Worm (Caenorhabditis elegans) whole organism, late embryonic: Measurements from ENCODE around the gene C10A4.13.
"Not testable (repeated sequence)": the region's sequence is repeated elsewhere in the genome, so short reads cannot be mapped to it uniquely, and the experiment has no call there.

Experiments
- C38D4.7 ChIP-seq: fragments of 200-800 bp; sonication (Bioruptor generic); optimal IDR thresholded peaks from 2 replicates; lab custom pipeline; 2018; ENCODE audit warnings: mild to moderate bottlenecking, missing genetic modification characterization, moderate library complexity, missing compliant biosample characterization
- K02D7.2 ChIP-seq: sonication (generic microtip); optimal IDR thresholded peaks from 2 replicates; lab custom pipeline; 2017; ENCODE audit warnings: mild to moderate bottlenecking, missing genetic modification characterization, missing compliant biosample characterization
- K09A11.1 ChIP-seq: sonication (generic microtip); optimal IDR thresholded peaks from 2 replicates; lab custom pipeline; 2017; ENCODE audit warnings: antibody characterized with exemption, mild to moderate bottlenecking, missing genetic modification characterization, missing compliant biosample characterization; ENCODE audit not compliant: insufficient read depth
- ahr-1 ChIP-seq: sonication (generic microtip); optimal IDR thresholded peaks from 2 replicates; lab custom pipeline; 2016; ENCODE audit warnings: missing genetic modification characterization, missing compliant biosample characterization
- ceh-14 ChIP-seq: sonication (generic microtip); optimal IDR thresholded peaks from 2 replicates; lab custom pipeline; 2016; ENCODE audit warnings: missing genotype, missing genetic modification characterization, missing compliant biosample characterization
- ceh-22 ChIP-seq: sonication (generic microtip); optimal IDR thresholded peaks from 2 replicates; lab custom pipeline; 2017; ENCODE audit warnings: missing biosample characterization, missing genetic modification characterization
- ceh-31 ChIP-seq: sonication (generic microtip); optimal IDR thresholded peaks from 2 replicates; lab custom pipeline; 2016; ENCODE audit warnings: missing genetic modification characterization, missing compliant biosample characterization
- ceh-34 ChIP-seq: sonication (generic microtip); optimal IDR thresholded peaks from 2 replicates; lab custom pipeline; 2016; ENCODE audit warnings: mild to moderate bottlenecking, missing genetic modification characterization, missing compliant biosample characterization
- elt-2 ChIP-seq: sonication (generic microtip); optimal IDR thresholded peaks from 2 replicates; lab custom pipeline; 2016; ENCODE audit warnings: missing genetic modification reagents, missing genetic modification characterization, missing compliant biosample characterization
- fax-1 ChIP-seq: sonication (generic microtip); optimal IDR thresholded peaks from 2 replicates; lab custom pipeline; 2016; ENCODE audit warnings: missing genotype, missing genetic modification characterization, missing compliant biosample characterization
- fkh-10 ChIP-seq: fragments of 150-350 bp; optimal IDR thresholded peaks from 2 replicates; lab custom pipeline; 2014; ENCODE audit warnings: missing biosample characterization, missing genetic modification reagents, missing genetic modification characterization
- hlh-13 ChIP-seq: fragments of 200-800 bp; sonication (Bioruptor generic); optimal IDR thresholded peaks from 2 replicates; lab custom pipeline; 2018; ENCODE audit warnings: mild to moderate bottlenecking, missing genetic modification characterization, missing compliant biosample characterization
- hlh-15 ChIP-seq: sonication (generic microtip); optimal IDR thresholded peaks from 2 replicates; lab custom pipeline; 2016; ENCODE audit warnings: missing genetic modification characterization, missing compliant biosample characterization
- hlh-6 ChIP-seq: sonication (generic microtip); optimal IDR thresholded peaks from 2 replicates; lab custom pipeline; 2016; ENCODE audit warnings: missing genotype, missing genetic modification characterization, missing compliant biosample characterization
- hlh-8 ChIP-seq: sonication (generic microtip); optimal IDR thresholded peaks from 2 replicates; lab custom pipeline; 2016; ENCODE audit warnings: missing genotype, missing genetic modification characterization, missing compliant biosample characterization
- madf-2 ChIP-seq: sonication (generic microtip); optimal IDR thresholded peaks from 2 replicates; lab custom pipeline; 2017; ENCODE audit warnings: missing genetic modification characterization, missing compliant biosample characterization
- mec-3 ChIP-seq: sonication (generic microtip); optimal IDR thresholded peaks from 2 replicates; lab custom pipeline; 2016; ENCODE audit warnings: borderline replicate concordance, missing genetic modification characterization, missing compliant biosample characterization
- nfya-1 ChIP-seq: sonication (generic microtip); optimal IDR thresholded peaks from 2 replicates; lab custom pipeline; 2017; ENCODE audit warnings: missing genetic modification characterization, mild to moderate bottlenecking, missing compliant biosample characterization, antibody characterized with exemption, moderate library complexity
- nhr-11 ChIP-seq: fragments of 150-350 bp; optimal IDR thresholded peaks from 2 replicates; lab custom pipeline; 2014; ENCODE audit warnings: missing biosample characterization, missing genetic modification characterization
- odd-2 ChIP-seq: sonication (generic microtip); optimal IDR thresholded peaks from 2 replicates; lab custom pipeline; 2017; ENCODE audit warnings: antibody characterized with exemption, mild to moderate bottlenecking, missing genetic modification characterization, missing compliant biosample characterization
- pqm-1 ChIP-seq: sonication (generic microtip); optimal IDR thresholded peaks from 2 replicates; lab custom pipeline; 2016; ENCODE audit warnings: missing genetic modification characterization, missing compliant biosample characterization
- rnt-1 ChIP-seq: sonication (generic microtip); optimal IDR thresholded peaks from 2 replicates; lab custom pipeline; 2016; ENCODE audit warnings: missing genetic modification characterization, missing compliant biosample characterization
- sox-2 ChIP-seq: fragments of 200-800 bp; sonication (Bioruptor generic); IDR thresholded peaks from 2 replicates; pipeline ENCODE4 v1.3.6; 2022; ENCODE audit warnings: missing genetic modification reagents, missing genetic modification characterization, missing compliant biosample characterization
- syd-9 ChIP-seq: sonication (generic microtip); optimal IDR thresholded peaks from 2 replicates; lab custom pipeline; 2016; ENCODE audit warnings: mild to moderate bottlenecking, missing genetic modification characterization, moderate library complexity, missing compliant biosample characterization
- unc-42 ChIP-seq: sonication (generic microtip); optimal IDR thresholded peaks from 2 replicates; lab custom pipeline; 2016; ENCODE audit warnings: missing genotype, missing genetic modification characterization, missing compliant biosample characterization
- unc-55 ChIP-seq: sonication (generic microtip); optimal IDR thresholded peaks from 2 replicates; lab custom pipeline; 2017; ENCODE audit warnings: missing biosample characterization, missing genetic modification reagents, missing genetic modification characterization
- zip-5 ChIP-seq: sonication (generic microtip); optimal IDR thresholded peaks from 2 replicates; lab custom pipeline; 2016; ENCODE audit warnings: missing genetic modification characterization, missing compliant biosample characterization

The C10A4.13 gene

DNA sequence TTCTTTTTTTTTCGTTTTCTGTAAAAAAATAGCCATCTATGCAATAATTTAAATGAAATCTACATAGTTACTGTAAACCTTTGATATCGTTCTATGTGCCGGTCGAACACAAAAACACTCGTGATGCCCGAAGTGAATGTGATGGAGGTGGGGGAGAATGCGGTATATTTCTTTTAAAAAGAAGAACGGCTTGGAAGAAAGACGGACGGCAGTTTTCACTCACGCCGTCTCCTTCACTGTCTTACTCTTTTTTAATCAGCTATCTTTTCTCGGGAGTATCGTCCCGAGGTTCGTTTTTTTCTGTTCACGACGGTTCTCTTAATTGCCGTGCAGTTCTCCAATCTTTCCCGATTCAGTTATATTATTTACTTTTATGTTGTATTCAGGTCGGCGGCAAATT, 749 bp upstream of the C10A4.13 start, which contains the start of gene C10A4.10:
TSS of gene C10A4.10 (plus strand) at position 301 of the 400 bp plus-strand sequence.
- TF ChIP-seq madf-2 (no peak), ahr-1 (no peak), odd-2 (no peak)

DNA sequence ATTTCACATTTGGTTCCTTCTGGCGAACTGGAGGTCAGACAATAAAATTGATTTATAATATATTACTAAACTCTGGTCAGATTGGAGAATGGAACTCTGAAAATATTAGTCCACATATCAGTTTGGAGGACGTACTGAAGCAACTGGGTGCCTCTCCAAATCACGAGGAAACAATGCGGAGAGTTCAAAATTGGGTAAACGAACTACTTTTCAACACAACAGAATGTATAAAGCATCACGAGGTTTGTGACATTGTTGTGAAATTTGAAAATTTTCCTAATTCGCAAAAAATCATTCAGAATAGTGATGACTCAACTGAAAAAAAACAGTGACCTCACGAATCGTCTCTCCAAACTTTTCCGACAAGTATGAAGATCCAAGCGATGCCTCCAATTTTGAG, 4.7 kb downstream of the C10A4.13 start, which contains the start of gene gad-2:
TSS of gene gad-2 (plus strand) at position 301 of the 400 bp plus-strand sequence.
- TF ChIP-seq ceh-34: no peak
- no peak for TF ChIP-seq unc-55 (GFP tag; lab: Kevin White, UChicago)
- no peak for TF ChIP-seq hlh-6 (tag; lab: Kevin White, UChicago)

DNA sequence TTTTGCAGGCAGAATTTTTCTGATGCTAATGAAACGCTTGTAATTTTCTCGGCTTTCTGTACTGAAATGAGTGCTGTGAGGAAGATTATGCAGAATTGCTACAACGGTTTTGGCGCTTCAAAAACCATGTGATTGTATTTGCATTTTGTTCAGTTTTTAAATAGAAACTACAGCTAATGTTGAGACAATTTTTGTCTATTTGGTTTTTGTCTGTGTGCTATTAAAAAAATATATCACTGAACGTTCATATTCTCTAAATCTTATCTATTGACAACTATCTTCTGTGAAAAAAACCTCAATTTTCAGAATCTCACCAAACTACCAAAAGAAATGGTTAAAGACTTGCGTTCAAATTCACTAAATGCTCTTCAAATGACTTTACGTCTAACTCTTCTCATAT, 7.6 kb downstream of the C10A4.13 start, which contains the start of gene C10A4.6:
TSS of gene C10A4.6 (plus strand) at position 301 of the 400 bp plus-strand sequence.
- TF ChIP-seq syd-9 (tag; lab: Kevin White, UChicago) (no peak), ceh-31 (tag; lab: Kevin White, UChicago) (no peak)

DNA sequence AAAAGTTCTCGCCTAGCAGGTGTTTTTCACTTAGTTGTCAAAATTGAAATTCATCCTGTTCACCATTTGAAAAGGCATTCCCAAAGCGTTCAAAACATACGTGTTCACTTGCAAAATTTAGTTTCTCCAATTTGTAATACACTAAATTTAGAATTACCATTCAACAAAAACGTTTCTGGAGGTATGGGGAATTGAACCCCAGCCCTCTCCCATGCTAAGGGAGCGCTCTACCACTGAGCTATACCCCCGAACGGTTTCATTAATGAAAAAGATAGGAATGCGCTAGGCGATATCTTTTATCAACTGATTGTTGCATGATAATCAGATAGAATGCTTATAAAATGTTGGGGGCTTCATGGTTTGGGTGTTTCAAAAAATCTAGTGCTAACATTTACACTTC, 19.2 kb downstream of the C10A4.13 start:
- TF ChIP-seq nhr-11 (tag; lab: Kevin White, UChicago): no peak
- TF ChIP-seq odd-2: no peak
- no peak for TF ChIP-seq ceh-14
- TF ChIP-seq ceh-22 (tag; lab: Kevin White, UChicago): no peak
- TF ChIP-seq fax-1 (tag; lab: Kevin White, UChicago): no peak
- TF ChIP-seq mec-3: no peak
- no peak for TF ChIP-seq fkh-10
- no peak for TF ChIP-seq syd-9 (tag; lab: Kevin White, UChicago)
- TF ChIP-seq ahr-1: no peak
- no peak for TF ChIP-seq C38D4.7 (GFP tag; lab: Kevin White, UChicago)
- TF ChIP-seq nfya-1 (tag; lab: Kevin White, UChicago): no peak

DNA sequence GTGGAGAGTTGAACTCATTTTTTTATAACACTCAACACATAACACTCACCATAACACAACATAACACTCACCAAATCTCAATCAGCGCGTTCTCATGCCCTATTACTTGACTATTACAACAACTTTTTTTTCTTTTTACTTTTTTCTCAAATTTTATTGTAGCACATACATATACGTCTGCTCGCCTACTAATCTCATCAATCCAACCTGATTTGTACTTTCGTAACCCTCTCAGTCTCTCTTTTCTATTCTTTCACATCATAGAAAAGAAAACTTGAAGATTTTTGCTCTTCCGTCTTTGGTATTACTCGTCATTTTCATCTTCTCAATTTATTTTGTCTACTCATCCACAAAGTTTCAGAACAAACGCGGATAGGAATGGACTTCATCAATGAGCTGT, 20.9 kb downstream of the C10A4.13 start, which contains the start of gene npr-8:
TSS of gene npr-8 (plus strand) at position 362 of the 400 bp plus-strand sequence.
- TF ChIP-seq K09A11.1 (no peak), unc-42 (tag; lab: Kevin White, UChicago) (peak; percentile 5)

DNA sequence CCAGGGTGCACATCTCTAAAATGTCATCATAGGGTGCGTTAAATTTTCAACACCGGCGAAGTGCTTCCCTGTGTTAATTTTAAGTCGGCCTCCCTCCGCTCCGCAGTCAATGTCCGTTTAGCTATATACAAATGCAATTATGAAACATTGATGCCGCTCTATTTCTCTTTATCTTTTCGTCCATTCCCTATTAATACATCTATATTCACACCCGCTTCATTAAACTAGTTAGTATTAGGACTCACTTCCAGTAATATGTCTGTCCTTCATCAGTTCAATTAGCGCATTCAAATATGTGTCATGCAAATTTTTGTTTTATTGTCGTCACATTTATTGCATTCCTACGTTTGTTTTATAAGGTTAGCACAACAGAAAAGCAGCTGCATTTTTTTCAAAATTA, 25.9 kb downstream of the C10A4.13 start:
- TF ChIP-seq hlh-15 (tag; lab: Kevin White, UChicago) (no peak), unc-42 (tag; lab: Kevin White, UChicago) (peak; percentile 68), elt-2 (tag; lab: Kevin White, UChicago) (no peak)

DNA sequence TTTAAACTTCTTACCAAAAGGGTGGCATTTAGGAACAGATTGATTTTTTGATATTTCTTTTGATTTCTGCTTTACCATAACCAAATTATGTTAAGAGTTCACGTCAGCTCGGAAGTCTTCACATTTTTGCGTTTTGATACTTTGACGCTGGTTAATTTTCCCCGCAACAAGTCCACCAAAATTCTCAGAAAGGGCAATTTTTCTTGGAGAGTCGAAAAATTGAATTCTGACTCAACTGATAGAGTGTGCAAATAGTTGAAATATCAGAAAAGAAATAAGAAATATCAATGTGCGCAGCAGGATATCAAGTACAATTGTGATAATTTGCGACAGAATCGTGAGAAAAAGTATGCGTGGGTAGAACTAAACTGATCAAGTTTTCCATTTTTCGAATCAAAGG, 28.1 kb downstream of the C10A4.13 start:
- TF ChIP-seq hlh-13 (GFP tag; lab: Kevin White, UChicago) (no peak), K02D7.2 (tag; lab: Kevin White, UChicago) (no peak), K09A11.1 (no peak), hlh-15 (tag; lab: Kevin White, UChicago) (no peak), pqm-1 (tag; lab: Kevin White, UChicago) (no peak), rnt-1 (tag; lab: Kevin White, UChicago) (no peak), ceh-31 (tag; lab: Kevin White, UChicago) (no peak)
- TF ChIP-seq, all 69 proteins: peak for 0

DNA sequence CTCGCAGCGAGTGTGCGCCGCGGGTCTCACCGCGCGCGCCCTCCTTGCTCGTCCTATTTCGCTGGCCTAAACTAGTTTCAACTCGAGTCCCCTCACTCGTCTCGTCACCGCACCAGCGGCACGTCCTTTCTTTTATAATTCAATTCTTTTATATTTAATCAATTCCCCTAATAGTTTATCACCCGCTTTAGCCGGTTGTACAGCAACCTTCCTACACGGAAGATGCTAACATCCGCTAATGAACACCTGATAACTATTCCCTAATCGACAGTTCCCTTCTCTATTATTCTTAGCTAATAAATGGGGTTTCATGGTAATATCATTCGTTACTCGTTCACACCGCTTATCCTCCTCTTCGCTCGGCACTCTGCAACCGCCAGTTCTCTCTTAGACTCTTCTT, 32.6 kb downstream of the C10A4.13 start, which contains the start of gene C56G3.2:
TSS of gene C56G3.2 (plus strand) at position 301 of the 400 bp plus-strand sequence.
- not testable (repeated sequence) for TF ChIP-seq hlh-8; sox-2 (GFP tag; lab: Robert Waterston, UW); zip-5
